Worm (Caenorhabditis elegans) whole organism, L4/young adult: ENCODE results near the gene Y25C1A.7.

Source experiments
- dao-5 ChIP-seq: sonication (generic microtip); optimal IDR thresholded peaks from 2 replicates; lab custom pipeline; 2016; ENCODE audit warnings: missing genotype, missing genetic modification characterization, moderate library complexity, missing compliant biosample characterization
- him-1 ChIP-seq: sonication (generic microtip); optimal IDR thresholded peaks from 2 replicates; lab custom pipeline; 2016; ENCODE audit warnings: missing genotype, missing genetic modification reagents, missing genetic modification characterization, missing compliant biosample characterization

DNA sequence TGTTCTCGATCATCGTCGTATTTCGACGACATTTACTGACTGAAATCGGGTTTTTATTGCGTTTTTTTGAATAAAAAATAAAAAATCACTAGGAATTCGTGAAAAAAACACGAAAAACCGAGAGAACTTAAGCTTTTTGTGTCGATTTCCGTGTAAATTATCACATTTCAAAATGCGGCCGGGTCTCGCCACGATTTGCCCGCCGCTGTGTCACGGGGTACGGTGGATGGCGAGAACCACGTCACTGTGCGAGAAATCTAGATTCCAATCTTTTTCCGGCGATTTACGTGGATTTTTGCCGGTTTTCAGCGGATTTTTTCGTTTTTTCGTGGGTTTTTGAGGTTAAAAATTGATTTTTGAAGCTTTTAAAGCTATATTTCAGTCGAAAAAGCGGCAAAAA lies 6.1 kb upstream of the Y25C1A.7 start, which contains the start of gene Y25C1A.8:
- no peak for TF ChIP-seq dao-5
- peak; percentile 70 for TF ChIP-seq him-1 (tag; lab: Kevin White, UChicago)
